Worm (Caenorhabditis elegans): Measurements from ENCODE around the gene F19F10.3.

ce11 chrV:7506207-7506606 is 45.7 kb upstream of the F19F10.3 start:
- TF ChIP-seq snpc-4 (tag; optimal IDR thresholded peaks at IDR 0.05) (no peak), ces-1 (GFP tag; optimal IDR thresholded peaks at IDR 0.05) (no peak), lin-32 (GFP tag; optimal IDR thresholded peaks at IDR 0.05) (no peak), ztf-11 (tag; optimal IDR thresholded peaks at IDR 0.05) (no peak), lin-13 (tag; optimal IDR thresholded peaks at IDR 0.05) (no peak), unc-62 (GFP tag; optimal IDR thresholded peaks at IDR 0.05) (no peak)

All from whole organism, mixed stage, embryonic.